Worm (Caenorhabditis elegans): Measurements from ENCODE around the gene Y69E1A.3.

DNA sequence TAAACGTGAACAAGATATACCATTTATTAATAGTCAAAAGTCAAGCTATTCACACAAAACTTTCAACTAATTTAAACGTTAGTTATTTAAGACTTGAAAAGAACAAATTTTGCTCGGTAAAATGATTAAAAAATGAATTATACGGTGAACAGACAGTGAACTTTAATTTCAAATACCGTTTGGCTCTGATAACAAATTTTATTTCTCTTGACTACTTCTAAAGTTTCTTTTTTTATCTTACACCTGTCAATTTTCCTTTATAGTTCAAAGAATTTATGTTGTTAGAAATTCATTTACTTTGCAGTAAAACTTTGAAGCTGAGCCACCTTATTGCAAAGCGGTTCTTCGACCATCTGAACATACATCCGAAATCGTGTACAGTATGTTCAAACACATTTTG is 36.7 kb upstream of the Y69E1A.3 start, which contains the start of gene ZK593.3:
- TF ChIP-seq tbx-7 (tag; optimal IDR thresholded peaks at IDR 0.05): no peak
- no peak for TF ChIP-seq pag-3 (tag; optimal IDR thresholded peaks at IDR 0.05; ENCODE audit: borderline replicate concordance)
- no peak for TF ChIP-seq nhr-11 (tag; optimal IDR thresholded peaks at IDR 0.05)
- TF ChIP-seq pqm-1 (tag; optimal IDR thresholded peaks at IDR 0.05): no peak
- no peak for TF ChIP-seq ztf-16 (tag; optimal IDR thresholded peaks at IDR 0.05)
- TF ChIP-seq ama-1 (optimal IDR thresholded peaks at IDR 0.05): no peak
- no peak for TF ChIP-seq ceh-9 (tag; optimal IDR thresholded peaks at IDR 0.05)
- no peak for TF ChIP-seq ahr-1 (tag; optimal IDR thresholded peaks at IDR 0.05)
- no peak for TF ChIP-seq pha-4 (tag; optimal IDR thresholded peaks at IDR 0.05)
- no peak for TF ChIP-seq ttx-3 (tag; optimal IDR thresholded peaks at IDR 0.05)

Data from whole organism, late embryonic.